Worm (Caenorhabditis elegans): Measurements from ENCODE around the gene cyp-32B1.

DNA sequence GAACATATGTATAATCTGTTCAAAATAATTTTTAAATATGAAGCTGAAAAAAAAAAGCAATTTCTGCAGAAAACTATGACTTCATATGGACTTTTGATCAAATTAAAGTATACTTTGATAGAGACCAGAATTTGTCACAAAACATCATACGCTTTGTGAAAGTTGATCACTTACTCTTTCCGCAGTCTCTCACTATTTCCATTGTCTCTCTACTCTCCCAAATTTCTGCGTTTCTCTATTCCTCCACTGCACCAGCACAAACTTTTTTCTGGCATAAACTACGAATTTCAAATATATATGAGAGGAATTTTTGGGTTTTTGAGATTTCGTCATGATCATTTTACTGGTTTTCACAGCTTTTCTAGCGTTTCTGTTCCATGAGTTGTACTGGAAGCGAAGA lies 34.6 kb upstream of the cyp-32B1 start, which contains the start of gene cyp-33C4:
- TF ChIP-seq pha-4 (tag; optimal IDR thresholded peaks at IDR 0.05) (peak; percentile 39), ceh-16 (tag; optimal IDR thresholded peaks at IDR 0.05) (no peak), skn-1 (tag; optimal IDR thresholded peaks at IDR 0.05) (no peak), nhr-25 (tag; optimal IDR thresholded peaks at IDR 0.05) (no peak)
